Fruit fly (Drosophila melanogaster) whole organism, wandering third instar larva: Measurements from ENCODE around the gene CG13901.
A peak's percentile ranks its signal among the peaks of the same experiment; 100 is the strongest.

ENCODE experiments used
- Hr83 ChIP-seq: fragments of 200-300 bp; sonication (Bioruptor generic); optimal IDR thresholded peaks from 2 replicates; lab custom pipeline; 2016; ENCODE audit warnings: missing biosample characterization, mild to moderate bottlenecking, missing genetic modification characterization, moderate library complexity; ENCODE audit not compliant: poor library complexity, severe bottlenecking
- Jra ChIP-seq: sonication (Bioruptor generic); optimal IDR thresholded peaks from 2 replicates; lab custom pipeline; 2016; ENCODE audit warnings: missing biosample characterization, missing genetic modification characterization
- Myc ChIP-seq: fragments of >200 bp; optimal IDR thresholded peaks from 2 replicates; lab custom pipeline; 2017
- fru ChIP-seq: fragments of 200-800 bp; sonication (Bioruptor generic); optimal IDR thresholded peaks from 3 replicates; lab custom pipeline; 2016; ENCODE audit warnings: missing biosample characterization, mild to moderate bottlenecking, missing genetic modification characterization
- psq ChIP-seq: fragments of 200-800 bp; sonication (Bioruptor generic); optimal IDR thresholded peaks from 3 replicates; lab custom pipeline; 2017; ENCODE audit warnings: missing biosample characterization, mild to moderate bottlenecking, missing genetic modification characterization, moderate library complexity
- woc ChIP-seq: sonication (Bioruptor generic); optimal IDR thresholded peaks from 2 replicates; lab custom pipeline; 2016; ENCODE audit warnings: missing biosample characterization, mild to moderate bottlenecking, missing genetic modification characterization

DNA sequence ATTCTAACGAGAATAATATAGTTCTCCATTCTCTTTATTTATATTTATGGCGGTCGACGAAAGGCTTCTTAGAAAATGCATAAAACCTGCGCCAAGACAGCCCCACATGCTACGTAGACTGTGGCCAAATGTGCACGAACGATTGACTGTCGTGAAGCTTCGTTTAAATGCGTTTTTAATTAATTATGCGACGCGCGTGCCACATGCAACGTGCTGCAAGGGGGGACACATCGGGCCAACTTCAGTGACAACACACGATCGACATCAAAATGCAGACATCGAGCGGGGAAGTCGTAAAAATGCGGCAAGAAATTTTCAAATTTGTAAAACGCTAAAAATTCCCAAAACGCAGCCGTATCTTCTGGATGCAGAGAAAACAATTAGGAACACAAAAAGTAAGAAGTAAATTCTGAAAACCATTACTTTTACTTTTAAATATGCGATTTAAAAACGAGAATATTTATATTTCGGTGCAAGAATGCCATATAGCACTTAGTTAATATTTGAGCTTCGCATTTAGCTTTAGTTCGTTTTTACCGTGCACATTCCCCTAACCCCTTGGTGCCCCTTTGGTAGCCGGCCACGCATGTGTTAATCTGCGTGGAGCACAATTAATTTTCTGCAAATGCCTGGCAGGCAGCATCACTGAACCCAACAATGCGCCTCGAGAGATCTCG, 37.6 kb downstream of the CG13901 start:
- no peak for TF ChIP-seq Hr83 (GFP tag; lab: Kevin White, UChicago)
- no peak for TF ChIP-seq Jra (GFP tag; lab: Kevin White, UChicago)
- TF ChIP-seq psq (GFP tag; lab: Kevin White, UChicago), result peak; percentile 52
- peak; percentile 65 for TF ChIP-seq woc (GFP tag; lab: Kevin White, UChicago)
- TF ChIP-seq Myc (lab: Kevin White, UChicago), result no peak
- peak; percentile 76 for TF ChIP-seq fru
